Worm (Caenorhabditis elegans): ENCODE data around the gene fipr-7.
A peak's percentile ranks its signal among the peaks of the same experiment; 100 is the strongest.

Gene fipr-7

ce11 chrV:10220605-10221004, 9.0 kb upstream of the fipr-7 start, which contains the start of gene C12D8.13:
TSS of gene C12D8.13 (minus strand) at chrV:10220705.
- TF ChIP-seq fkh-10 (GFP tag; optimal IDR thresholded peaks at IDR 0.05): no peak
- no peak for TF ChIP-seq fkh-2 (tag; optimal IDR thresholded peaks at IDR 0.05)
- TF ChIP-seq sea-2 (GFP tag; optimal IDR thresholded peaks at IDR 0.05): no peak
- TF ChIP-seq egl-27 (tag; optimal IDR thresholded peaks at IDR 0.05): no peak
- TF ChIP-seq nhr-77 (tag; optimal IDR thresholded peaks at IDR 0.05): no peak
- no peak for TF ChIP-seq jun-1 (tag; optimal IDR thresholded peaks at IDR 0.05)
- no peak for TF ChIP-seq nhr-43 (tag; optimal IDR thresholded peaks at IDR 0.05; ENCODE audit: poor library complexity, severe bottlenecking)
- TF ChIP-seq ZK546.5 (tag; optimal IDR thresholded peaks at IDR 0.05): no peak
- TF ChIP-seq elt-1 (tag; optimal IDR thresholded peaks at IDR 0.05): no peak
- TF ChIP-seq nhr-76 (tag; optimal IDR thresholded peaks at IDR 0.05): no peak
- no peak for TF ChIP-seq snpc-4 (tag; optimal IDR thresholded peaks at IDR 0.05)
- no peak for TF ChIP-seq ceh-9 (tag; optimal IDR thresholded peaks at IDR 0.05)

ce11 chrV:10221317-10221716, 8.3 kb upstream of the fipr-7 start, which contains the start of the genes fipr-5 and fipr-9:
TSS of gene fipr-5 (minus strand) at chrV:10221417.
TSS of gene fipr-9 (plus strand) at chrV:10221662.
- no peak for TF ChIP-seq nhr-67 (tag; optimal IDR thresholded peaks at IDR 0.05)
- TF ChIP-seq ztf-11 (tag; optimal IDR thresholded peaks at IDR 0.05): no peak
- no peak for TF ChIP-seq zag-1 (tag; optimal IDR thresholded peaks at IDR 0.05)
- TF ChIP-seq sea-2 (GFP tag; optimal IDR thresholded peaks at IDR 0.05): no peak
- TF ChIP-seq hmg-11 (tag; optimal IDR thresholded peaks at IDR 0.05): no peak
- TF ChIP-seq ceh-9 (tag; optimal IDR thresholded peaks at IDR 0.05): no peak
- TF ChIP-seq nhr-77 (tag; optimal IDR thresholded peaks at IDR 0.05): no peak
- no peak for TF ChIP-seq pha-4 (tag; optimal IDR thresholded peaks at IDR 0.05)
- no peak for TF ChIP-seq lsy-12 (tag; optimal IDR thresholded peaks at IDR 0.05)
- TF ChIP-seq mdl-1 (tag; optimal IDR thresholded peaks at IDR 0.05): no peak
- TF ChIP-seq skn-1 (tag; optimal IDR thresholded peaks at IDR 0.05): no peak
- no peak for TF ChIP-seq fos-1 (tag; optimal IDR thresholded peaks at IDR 0.05)

- TF ChIP-seq nhr-25 (tag; optimal IDR thresholded peaks at IDR 0.05) (no peak), nhr-11 (tag; optimal IDR thresholded peaks at IDR 0.05) (no peak), ZK546.5 (tag; optimal IDR thresholded peaks at IDR 0.05) (no peak), lin-15B (tag; optimal IDR thresholded peaks at IDR 0.05) (no peak), ceh-28 (tag; optimal IDR thresholded peaks at IDR 0.05) (no peak), elt-3 (tag; optimal IDR thresholded peaks at IDR 0.05) (no peak), nhr-43 (tag; optimal IDR thresholded peaks at IDR 0.05; ENCODE audit: poor library complexity, severe bottlenecking) (no peak), ceh-9 (tag; optimal IDR thresholded peaks at IDR 0.05) (no peak), hmg-11 (tag; optimal IDR thresholded peaks at IDR 0.05) (no peak), nhr-77 (tag; optimal IDR thresholded peaks at IDR 0.05) (no peak), snpc-4 (tag; optimal IDR thresholded peaks at IDR 0.05) (no peak), mdl-1 (tag; optimal IDR thresholded peaks at IDR 0.05) (no peak), pha-4 (tag; optimal IDR thresholded peaks at IDR 0.05) (no peak), daf-12 (tag; optimal IDR thresholded peaks at IDR 0.05) (no peak), egl-5 (tag; optimal IDR thresholded peaks at IDR 0.05) (no peak), tbx-2 (tag; optimal IDR thresholded peaks at IDR 0.05) (no peak), sea-2 (GFP tag; optimal IDR thresholded peaks at IDR 0.05) (no peak), mml-1 (tag; optimal IDR thresholded peaks at IDR 0.05) (no peak), nhr-12 (tag; optimal IDR thresholded peaks at IDR 0.05) (no peak)
Measured at ce11 chrV:10222007-10222406, 7.6 kb upstream of the fipr-7 start, which contains the start of gene C12D8.20. TSS of gene C12D8.20 (plus strand) at chrV:10222307.

ce11 chrV:10224619-10225018, 5.0 kb upstream of the fipr-7 start:
- TF ChIP-seq daf-12 (tag; optimal IDR thresholded peaks at IDR 0.05): no peak
- no peak for TF ChIP-seq ceh-28 (tag; optimal IDR thresholded peaks at IDR 0.05)
- peak; percentile 68 for TF ChIP-seq elt-2 (tag; optimal IDR thresholded peaks at IDR 0.05)

- TF ChIP-seq ZK546.5 (tag; optimal IDR thresholded peaks at IDR 0.05): no peak
- peak; percentile 28 for TF ChIP-seq elt-2 (tag; optimal IDR thresholded peaks at IDR 0.05)
Measured at ce11 chrV:10225610-10226009, 4.0 kb upstream of the fipr-7 start, which contains the start of gene daf-36. TSS of gene daf-36 (minus strand) at chrV:10225710.

ce11 chrV:10227333-10227732, 2.3 kb upstream of the fipr-7 start, which contains the start of gene ttr-19:
TSS of gene ttr-19 (minus strand) at chrV:10227433.
- no peak for TF ChIP-seq nhr-76 (tag; optimal IDR thresholded peaks at IDR 0.05)
- no peak for TF ChIP-seq nhr-12 (tag; optimal IDR thresholded peaks at IDR 0.05)
- no peak for TF ChIP-seq zag-1 (tag; optimal IDR thresholded peaks at IDR 0.05)
- TF ChIP-seq nhr-77 (tag; optimal IDR thresholded peaks at IDR 0.05): no peak
- TF ChIP-seq fkh-2 (tag; optimal IDR thresholded peaks at IDR 0.05): no peak
- TF ChIP-seq ZK546.5 (tag; optimal IDR thresholded peaks at IDR 0.05): no peak
- no peak for TF ChIP-seq nhr-23 (tag; optimal IDR thresholded peaks at IDR 0.05)
- no peak for TF ChIP-seq pqm-1 (tag; optimal IDR thresholded peaks at IDR 0.05)
- TF ChIP-seq mdl-1 (tag; optimal IDR thresholded peaks at IDR 0.05): no peak
- TF ChIP-seq nhr-28 (tag; optimal IDR thresholded peaks at IDR 0.05): no peak
- no peak for TF ChIP-seq egl-27 (tag; optimal IDR thresholded peaks at IDR 0.05)
- no peak for TF ChIP-seq nhr-25 (tag; optimal IDR thresholded peaks at IDR 0.05)
